Fruit fly (Drosophila melanogaster) whole organism, adult: ENCODE data around the gene CG13601.

Experiments
- CG11617 ChIP-seq: fragments of 200-800 bp; sonication (Bioruptor generic); optimal IDR thresholded peaks from 2 replicates; lab custom pipeline; 2017; ENCODE audit warnings: mild to moderate bottlenecking, missing biosample characterization, missing genetic modification reagents, missing genetic modification characterization
- CG12768 ChIP-seq: fragments of 200-800 bp; sonication (Bioruptor generic); optimal IDR thresholded peaks from 2 replicates; lab custom pipeline; 2017; ENCODE audit warnings: missing biosample characterization, missing genetic modification characterization, mild to moderate bottlenecking, moderate library complexity, missing genetic modification reagents
- CG14711 ChIP-seq: fragments of 200-800 bp; sonication (Bioruptor generic); optimal IDR thresholded peaks from 2 replicates; lab custom pipeline; 2018; ENCODE audit warnings: missing biosample characterization, mild to moderate bottlenecking, missing genetic modification characterization, moderate library complexity
- CG1620 ChIP-seq: fragments of 200-800 bp; sonication (Bioruptor generic); optimal IDR thresholded peaks from 2 replicates; lab custom pipeline; 2016; ENCODE audit warnings: missing biosample characterization, missing genetic modification characterization
- CG33017 ChIP-seq: fragments of 200-800 bp; sonication (Bioruptor generic); optimal IDR thresholded peaks from 2 replicates; lab custom pipeline; 2018; ENCODE audit warnings: missing biosample characterization, mild to moderate bottlenecking, missing genetic modification characterization, moderate library complexity
- CG5204 ChIP-seq: fragments of 200-800 bp; sonication (Bioruptor generic); optimal IDR thresholded peaks from 2 replicates; lab custom pipeline; 2016; ENCODE audit warnings: missing biosample characterization, missing genetic modification characterization
- CG7045 ChIP-seq: fragments of 200-800 bp; sonication (Bioruptor generic); optimal IDR thresholded peaks from 2 replicates; lab custom pipeline; 2017; ENCODE audit warnings: missing biosample characterization, mild to moderate bottlenecking, missing genetic modification characterization
- CG7101 ChIP-seq: fragments of 200-800 bp; sonication (Bioruptor generic); optimal IDR thresholded peaks from 2 replicates; lab custom pipeline; 2018; ENCODE audit warnings: missing biosample characterization, mild to moderate bottlenecking, missing genetic modification characterization, moderate library complexity
- Clk ChIP-seq: fragments of 200-800 bp; sonication (Bioruptor generic); optimal IDR thresholded peaks from 2 replicates; lab custom pipeline; 2017; ENCODE audit warnings: missing biosample characterization, missing genetic modification characterization
- Crg-1 ChIP-seq: fragments of 200-800 bp; sonication (Bioruptor generic); optimal IDR thresholded peaks from 2 replicates; lab custom pipeline; 2016; ENCODE audit warnings: missing biosample characterization, missing genetic modification characterization
- Hr96 ChIP-seq: fragments of 200-800 bp; sonication (Bioruptor generic); optimal IDR thresholded peaks from 2 replicates; lab custom pipeline; 2016; ENCODE audit warnings: missing biosample characterization, missing genetic modification characterization
- Mnt ChIP-seq: fragments of 200-800 bp; sonication (Bioruptor generic); optimal IDR thresholded peaks from 2 replicates; lab custom pipeline; 2016; ENCODE audit warnings: missing biosample characterization, mild to moderate bottlenecking, missing genetic modification characterization
- bab1 ChIP-seq: fragments of 200-800 bp; sonication (Bioruptor generic); optimal IDR thresholded peaks from 3 replicates; lab custom pipeline; 2019; ENCODE audit warnings: missing biosample characterization, mild to moderate bottlenecking, missing genetic modification characterization, moderate library complexity
- cic ChIP-seq: fragments of 200-800 bp; sonication (Bioruptor generic); optimal IDR thresholded peaks from 2 replicates; lab custom pipeline; 2017; ENCODE audit warnings: missing biosample characterization, mild to moderate bottlenecking, missing genetic modification characterization, moderate library complexity
- cnc ChIP-seq, 2 experiments: fragments of >200 bp; optimal IDR thresholded peaks; 2 replicates each; lab custom pipeline; 2017
- kay ChIP-seq: fragments of 200-800 bp; sonication (Bioruptor generic); peaks from one replicate; lab custom pipeline; 2016; ENCODE audit warnings: missing biosample characterization, missing genetic modification characterization, borderline replicate concordance
- ovo ChIP-seq: fragments of 200-800 bp; sonication (Bioruptor generic); optimal IDR thresholded peaks from 2 replicates; lab custom pipeline; 2016; ENCODE audit warnings: missing biosample characterization, missing genetic modification characterization
- pad ChIP-seq: fragments of 200-800 bp; sonication (Bioruptor generic); optimal IDR thresholded peaks from 3 replicates; lab custom pipeline; 2017; ENCODE audit warnings: missing biosample characterization, missing genetic modification characterization, mild to moderate bottlenecking, moderate library complexity, missing genetic modification reagents
- tj ChIP-seq: fragments of 200-800 bp; sonication (Bioruptor generic); optimal IDR thresholded peaks from 3 replicates; lab custom pipeline; 2017; ENCODE audit warnings: missing biosample characterization, mild to moderate bottlenecking, missing genetic modification characterization, moderate library complexity
- toe ChIP-seq: fragments of 200-800 bp; sonication (Bioruptor generic); optimal IDR thresholded peaks from 2 replicates; lab custom pipeline; 2016; ENCODE audit warnings: missing biosample characterization, missing genetic modification characterization

The CG13601 gene

dm6 chr3R:23893460-23893859, 34.0 kb downstream of the CG13601 start, which contains the start of gene tbrd-1:
tbrd-1 (minus strand) TSS chr3R:23893560.
- no peak for TF ChIP-seq CG14711
- TF ChIP-seq CG33017 (tag; lab: Kevin White, UChicago), result no peak
- no peak for TF ChIP-seq Hr96

dm6 chr3R:23890886-23891285, 36.5 kb downstream of the CG13601 start, which contains the start of gene TfIIA-S:
TfIIA-S (minus strand) TSS chr3R:23891060.
- peak; percentile 76 for TF ChIP-seq toe (GFP tag; lab: Kevin White, UChicago)
- TF ChIP-seq CG33017 (tag; lab: Kevin White, UChicago), result peak; percentile 53
- TF ChIP-seq CG7101 (tag; lab: Kevin White, UChicago), result peak; percentile 86
- peak; percentile 86 for TF ChIP-seq pad (GFP tag; lab: Kevin White, UChicago)
- peak; percentile 2 for TF ChIP-seq CG11617 (GFP tag; lab: Kevin White, UChicago)
- TF ChIP-seq CG7045 (GFP tag; lab: Kevin White, UChicago), result peak; percentile 67
- TF ChIP-seq Clk, result peak; percentile 75
- peak; percentile 96 for TF ChIP-seq CG1620 (GFP tag; lab: Kevin White, UChicago)
- TF ChIP-seq Mnt (GFP tag; lab: Kevin White, UChicago), result peak; percentile 80
- TF ChIP-seq CG12768, result peak; percentile 83
- TF ChIP-seq Crg-1 (GFP tag; lab: Kevin White, UChicago), result peak; percentile 95
- no peak for TF ChIP-seq kay
- peak; percentile 78 for TF ChIP-seq Hr96
- peak; percentile 84 for TF ChIP-seq bab1
- peak; percentile 61 for TF ChIP-seq tj (GFP tag; lab: Kevin White, UChicago)
- peak; percentile 32 for TF ChIP-seq cic
- peak; percentile 82 for TF ChIP-seq ovo
- peak; percentile 59 for TF ChIP-seq CG14711
- TF ChIP-seq CG5204 (GFP tag; lab: Kevin White, UChicago), result peak; percentile 64
- no peak for TF ChIP-seq cnc (optimal IDR thresholded peaks at IDR 0.05; lab: Kevin White, UChicago)

- peak; percentile 55 for TF ChIP-seq bab1
- peak; percentile 4 for TF ChIP-seq pad (GFP tag; lab: Kevin White, UChicago)
- no peak for TF ChIP-seq CG12768
- TF ChIP-seq CG11617 (GFP tag; lab: Kevin White, UChicago), result peak; percentile 5
- TF ChIP-seq CG5204 (GFP tag; lab: Kevin White, UChicago), result no peak
- TF ChIP-seq CG33017 (tag; lab: Kevin White, UChicago), result no peak
- TF ChIP-seq ovo, result no peak
- no peak for TF ChIP-seq CG7045 (GFP tag; lab: Kevin White, UChicago)
- peak; percentile 35 for TF ChIP-seq Mnt (GFP tag; lab: Kevin White, UChicago)
- TF ChIP-seq toe (GFP tag; lab: Kevin White, UChicago), result no peak
- TF ChIP-seq cnc (optimal IDR thresholded peaks at IDR 0.05; lab: Kevin White, UChicago), result no peak
- peak; percentile 50 for TF ChIP-seq tj (GFP tag; lab: Kevin White, UChicago)
- TF ChIP-seq kay, result no peak
- TF ChIP-seq Hr96, result no peak
- peak; percentile 57 for TF ChIP-seq CG7101 (tag; lab: Kevin White, UChicago)
- TF ChIP-seq CG1620 (GFP tag; lab: Kevin White, UChicago), result peak; percentile 8
- no peak for TF ChIP-seq Crg-1 (GFP tag; lab: Kevin White, UChicago)
- TF ChIP-seq CG14711, result peak; percentile 20
- TF ChIP-seq cic, result no peak
- TF ChIP-seq Clk, result no peak
Observed at dm6 chr3R:23889922-23890321, 37.5 kb downstream of the CG13601 start, which contains the start of gene Pli. Pli (minus strand) TSS chr3R:23890052.

DNA sequence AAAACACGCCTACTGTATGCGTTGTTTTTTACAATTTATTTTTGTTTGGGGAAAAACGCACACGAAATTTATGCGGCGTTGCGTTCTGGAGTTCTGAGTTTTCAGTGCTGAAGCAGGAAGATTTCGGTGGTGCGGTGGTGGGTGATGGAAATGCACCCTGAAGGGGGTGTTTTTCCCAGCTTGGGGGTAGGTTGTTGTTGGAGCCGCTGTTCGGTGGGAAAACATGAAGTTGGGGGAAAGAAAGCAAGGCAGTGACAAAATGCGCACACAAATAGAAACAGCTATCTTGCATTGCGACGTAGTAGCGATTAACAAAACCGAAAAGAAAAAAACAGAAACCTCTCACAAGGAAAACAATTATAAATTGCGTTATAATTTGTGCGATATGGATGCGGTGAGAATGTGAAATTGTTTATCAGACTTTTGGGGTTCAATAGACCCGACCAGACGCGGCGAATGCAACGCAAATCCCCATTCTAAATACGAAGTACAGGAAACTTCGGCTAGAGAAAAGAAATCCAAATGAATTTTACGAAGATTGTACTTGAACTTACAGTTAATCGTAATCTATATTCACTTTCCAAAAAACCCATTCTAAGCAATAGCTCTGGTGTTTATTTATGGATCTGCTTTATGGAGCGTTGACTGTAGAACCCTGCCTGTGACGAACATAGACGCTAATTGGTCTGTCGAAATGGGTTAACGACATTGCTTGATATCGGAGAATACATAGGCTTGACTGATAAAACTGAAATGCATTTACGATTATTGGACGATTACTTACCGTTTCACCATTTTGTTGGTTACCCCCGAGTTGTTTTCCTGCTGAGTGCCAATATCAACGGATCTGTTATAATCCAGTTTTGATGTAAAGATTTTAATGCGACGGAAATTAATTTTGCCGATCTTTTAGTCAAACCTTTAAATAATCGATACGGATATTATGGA, 38.9 kb downstream of the CG13601 start:
- TF ChIP-seq Mnt (GFP tag; lab: Kevin White, UChicago) (peak; percentile 0), Crg-1 (GFP tag; lab: Kevin White, UChicago) (no peak), CG11617 (GFP tag; lab: Kevin White, UChicago) (no peak), bab1 (peak; percentile 64), CG33017 (tag; lab: Kevin White, UChicago) (peak; percentile 47), CG7045 (GFP tag; lab: Kevin White, UChicago) (peak; percentile 22), CG5204 (GFP tag; lab: Kevin White, UChicago) (no peak), cic (no peak), pad (GFP tag; lab: Kevin White, UChicago) (peak; percentile 20), CG14711 (peak; percentile 45), Clk (no peak), kay (peak; percentile 10), cnc (optimal IDR thresholded peaks at IDR 0.05; lab: Kevin White, UChicago) (no peak), CG7101 (tag; lab: Kevin White, UChicago) (peak; percentile 57), CG12768 (no peak)

DNA sequence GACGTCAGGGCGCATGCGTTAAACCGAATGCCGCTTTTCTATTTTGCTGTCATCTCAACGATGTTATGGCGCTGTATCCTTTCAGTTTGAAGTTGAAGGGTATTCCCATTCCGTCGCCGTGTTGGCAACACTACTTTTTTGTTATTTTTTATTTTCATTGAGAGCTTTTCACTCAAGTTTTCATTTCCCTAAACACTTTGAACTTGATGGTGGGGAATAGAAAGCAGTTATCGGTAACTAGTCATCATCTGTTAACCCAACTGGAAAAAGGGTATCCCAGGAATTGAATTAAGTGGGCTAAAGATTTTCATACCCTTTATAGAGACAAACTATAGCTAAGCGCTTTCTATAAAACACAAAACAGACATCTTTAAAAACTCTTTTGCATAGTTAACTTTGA, 39.9 kb downstream of the CG13601 start:
- TF ChIP-seq ovo (no peak), CG7101 (tag; lab: Kevin White, UChicago) (no peak), kay (no peak), cic (no peak), Clk (no peak), Hr96 (no peak), CG14711 (no peak), CG7045 (GFP tag; lab: Kevin White, UChicago) (no peak), CG5204 (GFP tag; lab: Kevin White, UChicago) (no peak)

dm6 chr3R:23887096-23887421, 40.4 kb downstream of the CG13601 start:
- TF ChIP-seq cic (no peak), cnc (optimal IDR thresholded peaks at IDR 0.05; lab: Kevin White, UChicago) (no peak), tj (GFP tag; lab: Kevin White, UChicago) (peak; percentile 88), Hr96 (no peak), kay (peak; percentile 66), bab1 (peak; percentile 97), CG7045 (GFP tag; lab: Kevin White, UChicago) (peak; percentile 64), CG33017 (tag; lab: Kevin White, UChicago) (peak; percentile 74), toe (GFP tag; lab: Kevin White, UChicago) (no peak), CG11617 (GFP tag; lab: Kevin White, UChicago) (peak; percentile 56), Clk (no peak), ovo (no peak), Crg-1 (GFP tag; lab: Kevin White, UChicago) (peak; percentile 60), CG1620 (GFP tag; lab: Kevin White, UChicago) (peak; percentile 47), Mnt (GFP tag; lab: Kevin White, UChicago) (no peak), pad (GFP tag; lab: Kevin White, UChicago) (peak; percentile 51), CG5204 (GFP tag; lab: Kevin White, UChicago) (no peak), CG12768 (peak; percentile 44), CG7101 (tag; lab: Kevin White, UChicago) (peak; percentile 88), CG14711 (peak; percentile 90)
